Worm (Caenorhabditis elegans) whole organism, L1 larva: ENCODE measurements around the gene F52G3.7.

Experiments used
- C16A3.4 ChIP-seq: fragments of 150-350 bp; optimal IDR thresholded peaks from 2 replicates; lab custom pipeline; 2014; ENCODE audit warnings: missing biosample characterization, missing genetic modification characterization
- aly-2 ChIP-seq: fragments of 150-350 bp; optimal IDR thresholded peaks from 2 replicates; lab custom pipeline; 2014; ENCODE audit warnings: missing biosample characterization, missing genetic modification characterization
- blmp-1 ChIP-seq: fragments of 150-350 bp; optimal IDR thresholded peaks from 2 replicates; lab custom pipeline; 2014; ENCODE audit warnings: missing biosample characterization, missing genetic modification characterization
- ceh-63 ChIP-seq: fragments of 200-800 bp; sonication (Bioruptor generic); optimal IDR thresholded peaks from 2 replicates; lab custom pipeline; 2018; ENCODE audit warnings: mild to moderate bottlenecking, missing genetic modification characterization, missing compliant biosample characterization
- efl-1 ChIP-seq, 4 experiments: fragments of 150-350 bp; optimal IDR thresholded peaks in 3 of 4; peaks in 1 of 4; 1 replicate in 1 of 4; 2 replicates in 3 of 4; lab custom pipeline; 2014; ENCODE audit warnings: missing biosample characterization in 2 of 4, missing genetic modification characterization in 2 of 4, missing genetic modification reagents in 2 of 4
- egl-27 ChIP-seq, 2 experiments: fragments of 150-350 bp in 1 of 2; sonication (generic microtip); optimal IDR thresholded peaks; 3 replicates each; lab custom pipeline; 2017 to 2018; ENCODE audit warnings: missing biosample characterization in 2 of 2, missing genetic modification characterization in 2 of 2, missing genetic modification reagents in 2 of 2
- elt-3 ChIP-seq, 6 experiments: fragments of 150-350 bp in 1 of 6; sonication (generic microtip); optimal IDR thresholded peaks; 2 replicates each; lab custom pipeline; 2017 to 2018; ENCODE audit warnings: missing biosample characterization in 6 of 6, missing genetic modification characterization in 6 of 6, inconsistent platforms in 1 of 6
- grh-1 ChIP-seq: fragments of 200-800 bp; sonication (Bioruptor generic); IDR thresholded peaks from 2 replicates; pipeline ENCODE4 v1.3.6; 2022; ENCODE audit warnings: missing genetic modification reagents, missing genetic modification characterization, missing compliant biosample characterization
- hlh-17 ChIP-seq: fragments of 200-800 bp; sonication (Bioruptor generic); optimal IDR thresholded peaks from 2 replicates; lab custom pipeline; 2018; ENCODE audit warnings: missing genetic modification characterization, mild to moderate bottlenecking, missing compliant biosample characterization, moderate library complexity, borderline replicate concordance
- hlh-4 ChIP-seq: sonication (generic microtip); optimal IDR thresholded peaks from 2 replicates; lab custom pipeline; 2016; ENCODE audit warnings: mild to moderate bottlenecking, missing genetic modification characterization, missing compliant biosample characterization
- hpl-2 ChIP-seq: fragments of 150-350 bp; optimal IDR thresholded peaks from 2 replicates; lab custom pipeline; 2014; ENCODE audit warnings: missing biosample characterization, missing genetic modification reagents, missing genetic modification characterization
- isw-1 ChIP-seq: fragments of 200-800 bp; sonication (Bioruptor generic); IDR thresholded peaks from 2 replicates; pipeline ENCODE4 v1.3.6; 2022; ENCODE audit warnings: missing genetic modification characterization, missing compliant biosample characterization
- jun-1 ChIP-seq: fragments of 150-350 bp; optimal IDR thresholded peaks from 2 replicates; lab custom pipeline; 2014; ENCODE audit warnings: missing biosample characterization, missing genetic modification reagents, missing genetic modification characterization
- lin-14 ChIP-seq: fragments of 200-800 bp; sonication (Bioruptor generic); optimal IDR thresholded peaks from 2 replicates; lab custom pipeline; 2018; ENCODE audit warnings: mild to moderate bottlenecking, missing genetic modification characterization, moderate library complexity, missing compliant biosample characterization
- lin-39 ChIP-seq: fragments of 150-350 bp; optimal IDR thresholded peaks from 2 replicates; lab custom pipeline; 2014; ENCODE audit warnings: missing biosample characterization, missing genetic modification reagents, missing genetic modification characterization
- lir-3 ChIP-seq: sonication (generic microtip); optimal IDR thresholded peaks from 2 replicates; lab custom pipeline; 2016; ENCODE audit warnings: mild to moderate bottlenecking, missing genetic modification characterization, moderate library complexity, missing compliant biosample characterization; ENCODE audit not compliant: poor library complexity
- lsy-2 ChIP-seq, 2 experiments: fragments of 150-350 bp; optimal IDR thresholded peaks; 2 replicates each; lab custom pipeline; 2014; ENCODE audit warnings: missing biosample characterization in 2 of 2, missing genetic modification characterization in 2 of 2
- nhr-19 ChIP-seq: fragments of 200-800 bp; sonication (Bioruptor generic); conservative IDR thresholded peaks from 2 replicates; pipeline ENCODE4 v1.3.6; 2022; ENCODE audit warnings: missing genetic modification characterization, missing compliant biosample characterization
- nhr-237 ChIP-seq: fragments of 150-350 bp; optimal IDR thresholded peaks from 2 replicates; lab custom pipeline; 2014; ENCODE audit warnings: missing biosample characterization, missing genetic modification characterization
- nhr-84 ChIP-seq: sonication (generic microtip); optimal IDR thresholded peaks from 2 replicates; lab custom pipeline; 2017; ENCODE audit warnings: missing biosample characterization, missing genetic modification characterization
- pax-3 ChIP-seq: fragments of 200-800 bp; sonication (Bioruptor generic); optimal IDR thresholded peaks from 2 replicates; lab custom pipeline; 2018; ENCODE audit warnings: mild to moderate bottlenecking, missing genetic modification characterization, moderate library complexity, missing compliant biosample characterization
- pqm-1 ChIP-seq: sonication (generic microtip); optimal IDR thresholded peaks from 3 replicates; lab custom pipeline; 2017; ENCODE audit warnings: missing biosample characterization, missing genetic modification characterization
- skn-1 ChIP-seq: fragments of 150-350 bp; optimal IDR thresholded peaks from 2 replicates; lab custom pipeline; 2014; ENCODE audit warnings: missing biosample characterization, missing genetic modification characterization
- sptf-1 ChIP-seq: fragments of 150-350 bp; optimal IDR thresholded peaks from 2 replicates; lab custom pipeline; 2014; ENCODE audit warnings: missing biosample characterization, missing genetic modification characterization
- tlp-1 ChIP-seq: fragments of 150-350 bp; optimal IDR thresholded peaks from 2 replicates; lab custom pipeline; 2014; ENCODE audit warnings: missing biosample characterization, missing genetic modification characterization
- unc-86 ChIP-seq: sonication (generic microtip); optimal IDR thresholded peaks from 2 replicates; lab custom pipeline; 2016; ENCODE audit warnings: missing genetic modification characterization, missing compliant biosample characterization
- unc-98 ChIP-seq: fragments of 200-800 bp; sonication (Bioruptor generic); IDR thresholded peaks from 2 replicates; pipeline ENCODE4 v1.3.6; 2022; ENCODE audit warnings: missing genetic modification characterization, missing compliant biosample characterization
- zag-1 ChIP-seq: fragments of 150-350 bp; optimal IDR thresholded peaks from 2 replicates; lab custom pipeline; 2014; ENCODE audit warnings: missing biosample characterization, missing genetic modification characterization
- ztf-11 ChIP-seq, 2 experiments: sonication (generic microtip); optimal IDR thresholded peaks; 2 replicates each; lab custom pipeline; 2016 to 2017; ENCODE audit warnings: missing genetic modification characterization in 2 of 2, missing biosample characterization in 1 of 2, missing compliant biosample characterization in 1 of 2

Gene F52G3.7

ce11 chrX:17003473-17004123 is 39.9 kb downstream of the F52G3.7 start (continued):
- no peak for TF ChIP-seq unc-86
- no peak for TF ChIP-seq pax-3 (tag; lab: Kevin White, UChicago)
- no peak for TF ChIP-seq zag-1 (tag; lab: Kevin White, UChicago)
- no peak for TF ChIP-seq unc-98 (GFP tag; lab: Robert Waterston, UW)
- TF ChIP-seq efl-1 (optimal IDR thresholded peaks at IDR 0.05; lab: Kevin White, UChicago), result no peak
- TF ChIP-seq efl-1 (GFP tag; optimal IDR thresholded peaks at IDR 0.05 in 1 of 2; lab: Kevin White, UChicago), result no peak
- TF ChIP-seq lsy-2 (tag; optimal IDR thresholded peaks at IDR 0.05; lab: Kevin White, UChicago), result peak in 1 of 2 experiments; percentile 15

- TF ChIP-seq hlh-4 (tag; lab: Kevin White, UChicago), result no peak
- no peak for TF ChIP-seq skn-1 (tag; lab: Kevin White, UChicago)
- TF ChIP-seq C16A3.4 (tag; lab: Kevin White, UChicago), result no peak
- TF ChIP-seq tlp-1, result no peak
- TF ChIP-seq unc-86, result no peak
- TF ChIP-seq ztf-11 (tag; optimal IDR thresholded peaks at IDR 0.05; lab: Kevin White, UChicago), result no peak
- no peak for TF ChIP-seq hpl-2 (GFP tag; lab: Kevin White, UChicago)
- TF ChIP-seq, all 84 proteins: peak for 0
These were observed 43.1 kb downstream of the F52G3.7 start for ce11 chrX:17006843-17007242.

ce11 chrX:17013162-17013561 is 49.4 kb downstream of the F52G3.7 start, which contains the start of gene F35B3.3:
Gene F35B3.3 (plus strand): TSS chrX:17013462.
- no peak for TF ChIP-seq aly-2 (tag; lab: Kevin White, UChicago)
- TF ChIP-seq lin-39 (tag; lab: Kevin White, UChicago), result no peak
- no peak for TF ChIP-seq hlh-17 (GFP tag; lab: Kevin White, UChicago)
- no peak for TF ChIP-seq unc-98 (GFP tag; lab: Robert Waterston, UW)
- TF ChIP-seq nhr-237 (tag; lab: Kevin White, UChicago), result no peak
- TF ChIP-seq sptf-1 (tag; lab: Kevin White, UChicago), result no peak
- TF ChIP-seq elt-3 (tag; optimal IDR thresholded peaks at IDR 0.05; lab: Kevin White, UChicago), result no peak
- TF ChIP-seq grh-1, result no peak
- no peak for TF ChIP-seq nhr-84 (tag; lab: Kevin White, UChicago)
- no peak for TF ChIP-seq lin-14 (GFP tag; lab: Kevin White, UChicago)
- TF ChIP-seq jun-1 (tag; lab: Kevin White, UChicago), result no peak
- no peak for TF ChIP-seq pqm-1 (tag; lab: Kevin White, UChicago)
- no peak for TF ChIP-seq efl-1 (optimal IDR thresholded peaks at IDR 0.05; lab: Kevin White, UChicago)
- TF ChIP-seq efl-1 (GFP tag; optimal IDR thresholded peaks at IDR 0.05 in 1 of 2; lab: Kevin White, UChicago), result no peak
- no peak for TF ChIP-seq nhr-19
- no peak for TF ChIP-seq isw-1 (GFP tag; lab: Robert Waterston, UW)
- no peak for TF ChIP-seq egl-27 (tag; optimal IDR thresholded peaks at IDR 0.05; lab: Kevin White, UChicago)
- no peak for TF ChIP-seq lir-3
- TF ChIP-seq ceh-63, result no peak
- TF ChIP-seq blmp-1 (tag; lab: Kevin White, UChicago), result no peak
